Fruit fly (Drosophila melanogaster) whole organism, prepupa: ENCODE data around the gene CG34276.

Source experiments
- CG4318 ChIP-seq: fragments of 200-800 bp; sonication (Bioruptor generic); optimal IDR thresholded peaks from 3 replicates; lab custom pipeline; 2017; ENCODE audit warnings: missing biosample characterization, mild to moderate bottlenecking, missing genetic modification characterization
- CG6854 ChIP-seq: fragments of 200-800 bp; sonication (Bioruptor generic); optimal IDR thresholded peaks from 2 replicates; lab custom pipeline; 2017; ENCODE audit warnings: missing biosample characterization, mild to moderate bottlenecking, missing genetic modification characterization
- CG9139 ChIP-seq: fragments of 200-800 bp; sonication (Bioruptor generic); optimal IDR thresholded peaks from 3 replicates; lab custom pipeline; 2017; ENCODE audit warnings: missing biosample characterization, mild to moderate bottlenecking, missing genetic modification characterization
- topi ChIP-seq: fragments of 200-800 bp; sonication (Bioruptor generic); optimal IDR thresholded peaks from 3 replicates; lab custom pipeline; 2016; ENCODE audit warnings: missing biosample characterization, missing genetic modification characterization

DNA sequence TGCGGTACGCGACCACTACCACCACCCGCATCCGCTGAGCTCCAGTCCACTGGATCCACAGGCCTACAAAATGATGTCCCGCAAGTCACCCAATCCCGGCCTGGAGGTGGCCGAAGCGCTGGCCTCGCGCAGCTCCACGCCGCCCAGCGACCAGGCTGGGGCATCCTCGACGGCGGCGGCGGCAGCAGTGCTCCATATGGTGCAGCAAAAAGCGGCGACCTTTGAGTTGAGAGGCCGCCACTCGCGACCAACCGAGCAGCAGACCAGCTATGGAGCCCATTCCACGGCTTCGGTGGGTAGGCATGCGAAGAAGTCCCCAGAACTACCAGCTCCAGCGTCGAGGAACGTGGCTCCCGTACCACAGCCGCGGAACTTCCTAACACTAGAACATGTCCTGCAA, 4.6 kb downstream of the CG34276 start:
- no peak for TF ChIP-seq topi
- no peak for TF ChIP-seq CG9139 (GFP tag; lab: Kevin White, UChicago)
- TF ChIP-seq CG4318 (GFP tag; lab: Kevin White, UChicago): no peak
- no peak for TF ChIP-seq CG6854 (GFP tag; lab: Kevin White, UChicago)
